Worm (Caenorhabditis elegans) whole organism, dauer: ENCODE data around the gene npp-23.

Experiments used
- unc-62 ChIP-seq: sonication (generic microtip); optimal IDR thresholded peaks from 2 replicates; lab custom pipeline; 2017; ENCODE audit warnings: missing biosample characterization, missing genetic modification reagents, missing genetic modification characterization

Gene npp-23

ce11 chrIV:8869624-8870023 lies at the start of gene npp-23:
TSS of gene npp-23 (minus strand) at chrIV:8869679.
- no peak for TF ChIP-seq unc-62

- no peak for TF ChIP-seq unc-62
Measured at ce11 chrIV:8918790-8919189, 49.3 kb upstream of the npp-23 start, which contains the start of gene rap-1. TSS of gene rap-1 (minus strand) at chrIV:8918890.

DNA sequence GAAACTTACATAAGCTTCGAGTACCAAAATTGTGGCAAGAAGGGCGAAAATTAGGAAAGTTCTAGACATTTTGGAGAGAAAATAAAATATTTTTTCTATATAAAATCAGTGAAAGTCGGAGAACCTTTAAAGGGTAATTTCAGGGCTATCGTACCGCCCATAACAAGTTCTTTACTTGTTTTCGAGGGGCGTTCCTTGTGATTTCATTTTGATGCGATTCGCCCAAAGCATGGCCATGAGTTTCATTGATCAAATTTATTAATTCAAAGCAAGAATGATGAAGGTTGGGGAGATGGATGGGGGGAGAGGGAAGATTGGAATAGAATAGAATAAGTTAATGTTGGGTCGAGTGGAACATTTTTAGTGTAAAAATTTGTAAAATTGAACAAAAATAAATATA lies 46.5 kb upstream of the npp-23 start, which contains the start of gene C27B7.9:
TSS of gene C27B7.9 (minus strand) at position 101 of the 400 bp plus-strand sequence.
- TF ChIP-seq unc-62, result no peak

ce11 chrIV:8914187-8914586 lies 44.7 kb upstream of the npp-23 start:
- TF ChIP-seq unc-62, result no peak

ce11 chrIV:8906743-8907142 lies 37.3 kb upstream of the npp-23 start, which contains the start of gene C27B7.7:
TSS of gene C27B7.7 (plus strand) at chrIV:8907043.
- TF ChIP-seq unc-62, result no peak

ce11 chrIV:8906164-8906563 lies 36.7 kb upstream of the npp-23 start, which contains the start of gene C27B7.6:
TSS of gene C27B7.6 (minus strand) at chrIV:8906345.
- no peak for TF ChIP-seq unc-62

- no peak for TF ChIP-seq unc-62
Measured at ce11 chrIV:8901346-8901745, 31.9 kb upstream of the npp-23 start, which contains the start of gene C27B7.5. TSS of gene C27B7.5 (plus strand) at chrIV:8901646.

ce11 chrIV:8893746-8894145 lies 24.3 kb upstream of the npp-23 start, which contains the start of gene rad-54.L2:
TSS of gene rad-54.L2 (plus strand) at chrIV:8894077.
- TF ChIP-seq unc-62, result no peak

ce11 chrIV:8892558-8892957 lies 23.1 kb upstream of the npp-23 start, which contains the start of gene C27B7.2:
TSS of gene C27B7.2 (plus strand) at chrIV:8892858.
- no peak for TF ChIP-seq unc-62

ce11 chrIV:8891131-8891530 lies 21.7 kb upstream of the npp-23 start, which contains the start of gene spr-2:
TSS of gene spr-2 (plus strand) at chrIV:8891462.
- TF ChIP-seq unc-62, result no peak

DNA sequence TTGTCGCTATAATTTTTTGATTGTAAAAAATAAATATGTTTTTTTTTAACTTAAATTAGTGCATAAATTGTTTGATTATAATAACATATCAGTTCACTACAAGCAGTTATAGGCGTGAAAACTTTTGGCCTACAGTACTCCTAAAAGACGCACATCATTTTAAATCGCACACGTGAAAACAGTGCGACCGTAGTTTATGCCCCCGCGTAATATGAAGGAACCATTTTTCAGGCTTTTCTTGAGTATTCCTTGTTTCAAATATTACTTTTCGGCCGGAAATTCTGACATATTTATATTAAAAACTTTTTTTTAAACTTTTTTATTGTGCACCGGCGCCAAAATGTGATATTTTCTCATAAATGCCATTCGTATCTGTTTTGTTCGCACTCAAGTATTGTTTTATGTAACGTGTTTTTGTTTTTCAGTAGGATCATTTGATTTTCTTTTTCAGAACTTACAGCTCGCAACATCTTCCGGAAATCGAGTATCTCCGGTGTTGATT lies 19.1 kb upstream of the npp-23 start, which contains the start of gene oma-1:
TSS of gene oma-1 (plus strand) at position 452 of the 502 bp plus-strand sequence.
- TF ChIP-seq unc-62, result no peak

- no peak for TF ChIP-seq unc-62
Measured at ce11 chrIV:8886228-8886627, 16.7 kb upstream of the npp-23 start, which contains the start of gene C09G9.5. TSS of gene C09G9.5 (plus strand) at chrIV:8886528.

DNA sequence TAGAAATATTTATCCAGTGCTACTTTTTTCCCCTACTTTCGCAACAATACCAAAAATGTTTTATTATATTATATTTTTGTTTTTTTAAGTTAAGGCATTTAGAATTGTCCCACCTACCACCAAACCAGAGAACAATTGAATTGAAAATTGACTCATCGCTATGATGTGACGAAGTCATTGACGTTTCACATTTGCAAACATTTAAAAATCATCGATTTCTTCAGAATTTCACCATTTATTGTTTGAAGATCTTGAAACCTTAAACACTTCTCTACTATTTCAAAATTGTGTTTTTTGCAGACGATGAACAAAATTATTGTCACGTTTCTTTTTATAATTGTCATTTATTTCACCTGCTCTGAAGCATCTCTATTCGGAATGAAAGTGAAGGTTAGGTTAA lies 11.7 kb upstream of the npp-23 start, which contains the start of gene C09G9.8:
TSS of gene C09G9.8 (plus strand) at position 301 of the 400 bp plus-strand sequence.
- TF ChIP-seq unc-62, result no peak

DNA sequence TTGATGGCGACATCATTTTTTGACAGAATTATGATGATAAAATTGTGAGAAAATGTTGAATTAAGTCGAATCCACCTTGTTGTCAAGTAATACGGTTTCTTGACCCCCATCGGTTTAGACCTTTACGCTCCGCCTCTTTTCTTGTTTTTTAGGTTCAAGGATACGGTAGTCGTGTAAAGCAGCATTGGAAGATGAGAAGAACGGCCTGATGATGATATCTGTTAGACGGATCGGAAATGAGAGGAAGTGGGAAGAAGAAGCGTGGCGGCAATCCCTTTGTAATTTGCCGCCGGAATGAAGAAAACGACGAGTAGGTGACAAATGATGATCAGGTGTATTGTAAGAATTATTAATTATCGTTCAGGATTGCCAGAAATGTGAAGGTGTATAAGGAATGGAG lies 10.3 kb upstream of the npp-23 start, which contains the start of gene npax-4:
TSS of gene npax-4 (minus strand) at position 101 of the 400 bp plus-strand sequence.
- no peak for TF ChIP-seq unc-62

ce11 chrIV:8873847-8874246 lies 4.4 kb upstream of the npp-23 start, which contains the start of gene hdl-2:
TSS of gene hdl-2 (plus strand) at chrIV:8874147.
- no peak for TF ChIP-seq unc-62

DNA sequence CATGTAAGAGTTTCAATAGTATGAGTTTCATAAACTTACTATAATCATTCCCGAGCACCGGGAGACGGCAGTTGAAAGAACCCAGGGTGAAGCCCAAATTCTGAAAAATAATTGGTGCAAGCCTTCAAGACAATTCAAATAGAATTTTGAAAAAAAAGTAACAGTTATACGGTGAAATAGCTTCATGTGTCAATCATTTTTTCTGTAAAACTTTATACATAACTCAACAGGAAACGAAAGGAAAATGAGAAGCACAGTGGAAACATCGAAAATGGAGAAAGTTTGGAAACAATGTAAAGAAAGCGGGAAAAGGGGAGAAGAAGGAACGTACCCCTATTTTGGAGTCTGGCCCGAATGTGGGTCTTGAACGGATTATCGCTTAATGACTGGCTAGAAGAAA lies 3.5 kb upstream of the npp-23 start, which contains the start of gene C09G9.3:
TSS of gene C09G9.3 (minus strand) at position 101 of the 400 bp plus-strand sequence.
- no peak for TF ChIP-seq unc-62

- no peak for TF ChIP-seq unc-62
Measured at ce11 chrIV:8867562-8867961, 1.9 kb downstream of the npp-23 start.

DNA sequence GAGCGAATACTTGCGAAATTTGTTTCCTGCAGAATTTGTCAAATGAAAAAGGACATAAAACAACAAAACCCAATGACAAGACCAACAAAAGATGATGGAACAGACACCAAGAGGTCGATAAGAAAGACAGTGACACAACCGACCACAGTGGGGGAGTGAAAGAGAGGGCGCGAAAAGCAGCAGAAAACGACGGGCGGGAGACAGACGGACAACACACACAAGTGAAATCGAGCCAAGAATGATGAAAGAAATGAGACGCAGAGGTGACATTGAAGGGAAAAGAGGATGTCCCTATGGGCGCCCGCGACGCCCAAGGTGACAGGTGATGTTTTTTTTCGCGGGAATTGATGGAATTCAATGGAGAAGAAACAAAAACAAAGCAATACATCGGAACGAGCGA lies 3.4 kb downstream of the npp-23 start:
- no peak for TF ChIP-seq unc-62
